Worm (Caenorhabditis elegans): Measurements from ENCODE around the gene ints-7.

DNA sequence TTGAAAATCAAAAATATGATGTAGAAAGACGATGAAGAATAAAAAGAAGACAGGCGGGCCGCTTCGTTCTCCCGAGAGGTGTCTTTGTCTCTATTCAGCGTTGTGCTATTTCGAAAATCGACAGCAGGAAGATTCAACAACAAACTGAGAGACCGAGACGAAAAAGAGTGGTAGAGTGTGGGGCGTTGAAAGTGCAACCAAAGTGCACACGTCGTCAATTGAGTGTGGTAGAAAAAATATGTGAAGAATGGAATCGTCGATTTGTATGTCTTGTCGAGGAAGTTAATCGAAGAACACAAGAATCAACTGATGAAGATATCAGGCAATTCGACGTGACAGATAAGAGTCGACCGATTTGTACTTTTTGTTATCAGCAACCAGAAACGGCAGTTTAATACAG, 36.5 kb downstream of the ints-7 start:
- TF ChIP-seq him-1 (tag; optimal IDR thresholded peaks at IDR 0.05) (no peak), W03F9.2 (tag; optimal IDR thresholded peaks at IDR 0.05) (no peak)

Measured in whole organism, L4/young adult.